Fruit fly (Drosophila melanogaster) whole organism, embryonic: ENCODE measurements around the gene Csk.
A peak's percentile ranks its signal among the peaks of the same experiment; 100 is the strongest.

ENCODE experiments used
- Abd-B ChIP-seq: fragments of 200-800 bp; sonication (Bioruptor generic); optimal IDR thresholded peaks from 2 replicates; lab custom pipeline; 2018; ENCODE audit warnings: missing biosample characterization, mild to moderate bottlenecking, missing genetic modification characterization, moderate library complexity
- CG12236 ChIP-seq: fragments of 200-800 bp; sonication (Bioruptor generic); optimal IDR thresholded peaks from 2 replicates; lab custom pipeline; 2016; ENCODE audit warnings: missing biosample characterization, missing genetic modification characterization
- CG13123 ChIP-seq: fragments of 200-800 bp; sonication (Bioruptor generic); optimal IDR thresholded peaks from 2 replicates; lab custom pipeline; 2016; ENCODE audit warnings: missing biosample characterization, missing genetic modification characterization
- CG13424 ChIP-seq: fragments of 200-800 bp; sonication (Bioruptor generic); optimal IDR thresholded peaks from 2 replicates; lab custom pipeline; 2019; ENCODE audit warnings: missing biosample characterization, mild to moderate bottlenecking, missing genetic modification characterization, moderate library complexity
- CG14014 ChIP-seq: fragments of 200-800 bp; sonication (Bioruptor generic); IDR thresholded peaks from 2 replicates; pipeline ENCODE4 v1.3.6; 2022; ENCODE audit warnings: missing biosample characterization, missing genetic modification characterization
- CG15479 ChIP-seq: fragments of 200-800 bp; sonication (Bioruptor generic); optimal IDR thresholded peaks from 3 replicates; lab custom pipeline; 2019; ENCODE audit warnings: missing biosample characterization, mild to moderate bottlenecking, missing genetic modification characterization, moderate library complexity
- CG1647 ChIP-seq: fragments of 200-800 bp; sonication (Bioruptor generic); optimal IDR thresholded peaks from 3 replicates; lab custom pipeline; 2016; ENCODE audit warnings: missing biosample characterization, missing genetic modification characterization
- CG1832 ChIP-seq: fragments of 200-800 bp; sonication (Bioruptor generic); optimal IDR thresholded peaks from 2 replicates; lab custom pipeline; 2017; ENCODE audit warnings: missing biosample characterization, mild to moderate bottlenecking, missing genetic modification characterization, inconsistent platforms
- CG2120 ChIP-seq: fragments of 200-800 bp; sonication (Bioruptor generic); optimal IDR thresholded peaks from 3 replicates; lab custom pipeline; 2016; ENCODE audit warnings: missing biosample characterization, missing genetic modification characterization
- CG2129 ChIP-seq: fragments of 200-800 bp; sonication (Bioruptor generic); IDR thresholded peaks from 2 replicates; pipeline ENCODE4 v1.3.6; 2022; ENCODE audit warnings: missing biosample characterization, missing genetic modification characterization; ENCODE audit not compliant: partially characterized antibody
- CG30020 ChIP-seq: fragments of 200-800 bp; optimal IDR thresholded peaks from 2 replicates; lab custom pipeline; 2019; ENCODE audit warnings: missing biosample characterization, mild to moderate bottlenecking, missing genetic modification characterization, moderate library complexity
- CG4328 ChIP-seq: fragments of 200-800 bp; sonication (Bioruptor generic); optimal IDR thresholded peaks from 3 replicates; lab custom pipeline; 2017; ENCODE audit warnings: missing biosample characterization, missing genetic modification reagents, missing genetic modification characterization
- CG6272 ChIP-seq: fragments of 200-800 bp; sonication (Bioruptor generic); IDR thresholded peaks from 2 replicates; pipeline ENCODE4 v1.3.6; 2022; ENCODE audit warnings: missing biosample characterization, missing genetic modification characterization
- CG6791 ChIP-seq: fragments of 200-800 bp; sonication (Bioruptor generic); IDR thresholded peaks from 3 replicates; pipeline ENCODE4 v1.3.6; 2022; ENCODE audit warnings: missing biosample characterization, missing genetic modification characterization; ENCODE audit not compliant: partially characterized antibody
- CG7372 ChIP-seq: fragments of 200-800 bp; sonication (Bioruptor generic); IDR thresholded peaks from 2 replicates; pipeline ENCODE4 v1.3.6; 2022; ENCODE audit warnings: missing biosample characterization, missing genetic modification characterization
- CG7786 ChIP-seq: fragments of 200-800 bp; sonication (Bioruptor generic); optimal IDR thresholded peaks from 2 replicates; lab custom pipeline; 2016; ENCODE audit warnings: missing biosample characterization, missing genetic modification characterization
- CG8290 ChIP-seq, 3 experiments: fragments of 200-800 bp; sonication (Bioruptor generic); optimal IDR thresholded peaks; 2 replicates each; lab custom pipeline; 2016 to 2019; ENCODE audit warnings: missing biosample characterization in 3 of 3, missing genetic modification characterization in 3 of 3, mild to moderate bottlenecking in 2 of 3, moderate library complexity in 1 of 3
- CG9817 ChIP-seq: fragments of 200-800 bp; sonication (Bioruptor generic); optimal IDR thresholded peaks from 2 replicates; lab custom pipeline; 2018; ENCODE audit warnings: missing biosample characterization, mild to moderate bottlenecking, missing genetic modification characterization, moderate library complexity
- CG9876 ChIP-seq: fragments of 200-800 bp; sonication (Bioruptor generic); optimal IDR thresholded peaks from 2 replicates; lab custom pipeline; 2016; ENCODE audit warnings: missing biosample characterization, missing genetic modification characterization
- CTCF ChIP-seq: fragments of 200-800 bp; sonication (Bioruptor generic); optimal IDR thresholded peaks from 2 replicates; lab custom pipeline; 2017; ENCODE audit warnings: missing biosample characterization, mild to moderate bottlenecking, missing genetic modification characterization, moderate library complexity
- Dll ChIP-seq: fragments of 200-800 bp; sonication (Bioruptor generic); IDR thresholded peaks from 4 replicates; pipeline ENCODE4 v1.3.6; 2022; ENCODE audit warnings: missing biosample characterization, missing genetic modification characterization; ENCODE audit not compliant: partially characterized antibody
- Dp ChIP-seq: fragments of 200-800 bp; sonication (Bioruptor generic); optimal IDR thresholded peaks from 2 replicates; lab custom pipeline; 2018; ENCODE audit warnings: missing biosample characterization, mild to moderate bottlenecking, missing genetic modification characterization, moderate library complexity
- Eip74EF ChIP-seq, 2 experiments: fragments of 200-800 bp in 1 of 2; fragments of >200 bp in 1 of 2; sonication (Bioruptor generic) in 1 of 2; optimal IDR thresholded peaks; 2 replicates each; lab custom pipeline; 2017 to 2019; ENCODE audit warnings: missing biosample characterization in 2 of 2, missing genetic modification characterization in 2 of 2, mild to moderate bottlenecking in 1 of 2, moderate library complexity in 1 of 2
- Ets65A ChIP-seq: fragments of 200-800 bp; sonication (Bioruptor generic); peaks from one replicate; lab custom pipeline; 2016; ENCODE audit warnings: missing biosample characterization, missing genetic modification characterization
- HLHmδ ChIP-seq: fragments of 200-800 bp; sonication (Bioruptor generic); optimal IDR thresholded peaks from 2 replicates; lab custom pipeline; 2018; ENCODE audit warnings: missing biosample characterization, mild to moderate bottlenecking, missing genetic modification characterization, moderate library complexity
- Hand ChIP-seq: fragments of 200-800 bp; sonication (Bioruptor generic); optimal IDR thresholded peaks from 2 replicates; lab custom pipeline; 2017; ENCODE audit warnings: mild to moderate bottlenecking, missing biosample characterization, missing genetic modification reagents, missing genetic modification characterization
- Hmx ChIP-seq: fragments of 200-800 bp; sonication (Bioruptor generic); optimal IDR thresholded peaks from 2 replicates; lab custom pipeline; 2016; ENCODE audit warnings: missing biosample characterization, missing genetic modification characterization
- Hr39 ChIP-seq: fragments of >200 bp; optimal IDR thresholded peaks from 2 replicates; lab custom pipeline; 2017
- Hsf ChIP-seq: fragments of 200-800 bp; sonication (Bioruptor generic); optimal IDR thresholded peaks from 3 replicates; lab custom pipeline; 2016; ENCODE audit warnings: missing biosample characterization, missing genetic modification characterization
- MESR4 ChIP-seq: fragments of 200-800 bp; sonication (Bioruptor generic); optimal IDR thresholded peaks from 2 replicates; lab custom pipeline; 2018; ENCODE audit warnings: missing biosample characterization, mild to moderate bottlenecking, missing genetic modification characterization, moderate library complexity
- Mad ChIP-seq: fragments of 200-800 bp; sonication (Bioruptor generic); optimal IDR thresholded peaks from 2 replicates; lab custom pipeline; 2016; ENCODE audit warnings: missing biosample characterization, missing genetic modification characterization
- Myb ChIP-seq: fragments of 200-800 bp; sonication (Bioruptor generic); optimal IDR thresholded peaks from 2 replicates; lab custom pipeline; 2016; ENCODE audit warnings: missing biosample characterization, missing genetic modification characterization
- NFAT ChIP-seq: fragments of 200-800 bp; sonication (Bioruptor generic); IDR thresholded peaks from 2 replicates; pipeline ENCODE4 v1.3.6; 2022; ENCODE audit warnings: missing biosample characterization, missing genetic modification characterization
- Ptx1 ChIP-seq: fragments of 200-800 bp; sonication (Bioruptor generic); IDR thresholded peaks from 2 replicates; pipeline ENCODE4 v1.3.6; 2022; ENCODE audit warnings: missing biosample characterization, missing genetic modification characterization
- Six4 ChIP-seq: fragments of 200-800 bp; sonication (Bioruptor generic); optimal IDR thresholded peaks from 2 replicates; lab custom pipeline; 2016; ENCODE audit warnings: missing biosample characterization, missing genetic modification characterization
- Spps ChIP-seq: fragments of 200-800 bp; sonication (Bioruptor generic); optimal IDR thresholded peaks from 2 replicates; lab custom pipeline; 2018; ENCODE audit warnings: missing biosample characterization, mild to moderate bottlenecking, missing genetic modification characterization
- Trl ChIP-seq, 3 experiments: fragments of >200 bp in 2 of 3; fragments of 200-800 bp in 1 of 3; sonication (Bioruptor generic) in 1 of 3; optimal IDR thresholded peaks; 2 replicates in 1 of 3; 3 replicates in 2 of 3; lab custom pipeline; 2016 to 2017; ENCODE audit warnings: missing biosample characterization in 1 of 3, missing genetic modification characterization in 1 of 3
- bab2 ChIP-seq: fragments of 200-800 bp; sonication (Bioruptor generic); optimal IDR thresholded peaks from 2 replicates; lab custom pipeline; 2016; ENCODE audit warnings: missing biosample characterization, missing genetic modification characterization
- bbx ChIP-seq: fragments of 200-800 bp; sonication (Bioruptor generic); IDR thresholded peaks from 2 replicates; pipeline ENCODE4 v1.3.6; 2022; ENCODE audit warnings: missing biosample characterization, missing genetic modification characterization; ENCODE audit not compliant: partially characterized antibody
- bcd ChIP-seq: fragments of 200-800 bp; sonication (Bioruptor generic); optimal IDR thresholded peaks from 2 replicates; lab custom pipeline; 2017; ENCODE audit warnings: missing biosample characterization, mild to moderate bottlenecking, missing genetic modification characterization
- chif ChIP-seq, 2 experiments: fragments of 200-800 bp; sonication (Bioruptor generic); optimal IDR thresholded peaks; 3 replicates each; lab custom pipeline; 2016; ENCODE audit warnings: missing biosample characterization in 2 of 2, missing genetic modification characterization in 2 of 2
- corto ChIP-seq: fragments of 200-800 bp; sonication (Bioruptor generic); optimal IDR thresholded peaks from 2 replicates; lab custom pipeline; 2016; ENCODE audit warnings: missing biosample characterization, mild to moderate bottlenecking, missing genetic modification characterization, moderate library complexity
- emc ChIP-seq: fragments of 200-800 bp; sonication (Bioruptor generic); optimal IDR thresholded peaks from 2 replicates; lab custom pipeline; 2016; ENCODE audit warnings: missing biosample characterization, missing genetic modification characterization
- jumu ChIP-seq: fragments of 200-800 bp; sonication (Bioruptor generic); optimal IDR thresholded peaks from 3 replicates; lab custom pipeline; 2016; ENCODE audit warnings: missing biosample characterization, missing genetic modification characterization
- nerfin-2 ChIP-seq: fragments of 200-800 bp; sonication (Bioruptor generic); IDR thresholded peaks from 2 replicates; pipeline ENCODE4 v1.3.6; 2022; ENCODE audit warnings: missing biosample characterization, missing genetic modification characterization; ENCODE audit not compliant: partially characterized antibody
- stwl ChIP-seq: fragments of 200-800 bp; sonication (Bioruptor generic); optimal IDR thresholded peaks from 3 replicates; lab custom pipeline; 2018; ENCODE audit warnings: missing biosample characterization, mild to moderate bottlenecking, missing genetic modification characterization, moderate library complexity
- tio ChIP-seq: fragments of 200-800 bp; sonication (Bioruptor generic); optimal IDR thresholded peaks from 2 replicates; lab custom pipeline; 2017; ENCODE audit warnings: missing biosample characterization, missing genetic modification characterization, inconsistent platforms
- tna ChIP-seq: fragments of 200-800 bp; sonication (Bioruptor generic); IDR thresholded peaks from 2 replicates; pipeline ENCODE4 v1.3.6; 2022; ENCODE audit warnings: missing biosample characterization, missing genetic modification characterization; ENCODE audit not compliant: partially characterized antibody
- trem ChIP-seq: fragments of 200-800 bp; optimal IDR thresholded peaks from 3 replicates; lab custom pipeline; 2019; ENCODE audit warnings: missing biosample characterization, mild to moderate bottlenecking, missing genetic modification characterization, moderate library complexity
- z ChIP-seq: fragments of 200-800 bp; sonication (Bioruptor generic); IDR thresholded peaks from 3 replicates; pipeline ENCODE4 v1.3.6; 2022; ENCODE audit warnings: missing biosample characterization, missing genetic modification characterization

The Csk gene

dm6 chr3R:11649449-11649848, 1.1 kb downstream of the Csk start (continued):
- TF ChIP-seq Hsf (GFP tag; lab: Kevin White, UChicago), result peak; percentile 97
- peak; percentile 96 for TF ChIP-seq jumu (GFP tag; lab: Kevin White, UChicago)
- peak; percentile 99 for TF ChIP-seq CG2120 (GFP tag; lab: Kevin White, UChicago)
- TF ChIP-seq CG13123, result peak; percentile 91
- TF ChIP-seq CG8290 (GFP tag; optimal IDR thresholded peaks at IDR 0.05; lab: Kevin White, UChicago), result peak; percentile 81
- TF ChIP-seq CG8290 (tag; optimal IDR thresholded peaks at IDR 0.05; lab: Kevin White, UChicago), result peak; percentile 17 to 99
- no peak for TF ChIP-seq tna (GFP tag; lab: Robert Waterston, UW)
- no peak for TF ChIP-seq HLHmδ (GFP tag; lab: Kevin White, UChicago)
- peak; percentile 96 for TF ChIP-seq CG1647 (GFP tag; lab: Kevin White, UChicago)
- TF ChIP-seq bbx, result no peak
- no peak for TF ChIP-seq corto (GFP tag; lab: Kevin White, UChicago)
- peak; percentile 39 for TF ChIP-seq CTCF (GFP tag; lab: Kevin White, UChicago)
- TF ChIP-seq Hmx (GFP tag; lab: Kevin White, UChicago), result peak; percentile 90
- TF ChIP-seq CG9817 (tag; lab: Kevin White, UChicago), result peak; percentile 98
- TF ChIP-seq bcd, result peak; percentile 94
- peak; percentile 88 for TF ChIP-seq CG12236 (GFP tag; lab: Kevin White, UChicago)
- TF ChIP-seq Spps (tag; lab: Kevin White, UChicago), result peak; percentile 40
- no peak for TF ChIP-seq stwl (tag; lab: Kevin White, UChicago)
- peak; percentile 89 for TF ChIP-seq Hand (GFP tag; lab: Kevin White, UChicago)
- peak; percentile 98 for TF ChIP-seq bab2 (GFP tag; lab: Kevin White, UChicago)
- TF ChIP-seq Six4 (GFP tag; lab: Kevin White, UChicago), result peak; percentile 92
- TF ChIP-seq CG9876 (GFP tag; lab: Kevin White, UChicago), result peak; percentile 95
- peak; percentile 90 for TF ChIP-seq CG4328 (GFP tag; lab: Kevin White, UChicago)
- TF ChIP-seq MESR4 (GFP tag; lab: Kevin White, UChicago), result peak; percentile 49
- peak; percentile 20 for TF ChIP-seq trem
- TF ChIP-seq CG6791 (GFP tag; lab: Robert Waterston, UW), result no peak
- TF ChIP-seq Ets65A (GFP tag; lab: Kevin White, UChicago), result peak; percentile 99
- TF ChIP-seq Eip74EF (GFP tag; optimal IDR thresholded peaks at IDR 0.05; lab: Kevin White, UChicago), result peak in 1 of 2 experiments; percentile 81
- TF ChIP-seq z (GFP tag; lab: Robert Waterston, UW), result peak; percentile 53; the same call in 1 of the 3 replicates
- peak; percentile 97 for TF ChIP-seq Ptx1 (GFP tag; lab: Robert Waterston, UW)
- peak; percentile 94 for TF ChIP-seq Mad (GFP tag; lab: Kevin White, UChicago)
- peak; percentile 95 to 96 for TF ChIP-seq chif (GFP tag; optimal IDR thresholded peaks at IDR 0.05; lab: Kevin White, UChicago)
- no peak for TF ChIP-seq Trl (optimal IDR thresholded peaks at IDR 0.05; lab: Kevin White, UChicago)
- peak; percentile 98 for TF ChIP-seq Trl (GFP tag; optimal IDR thresholded peaks at IDR 0.05; lab: Kevin White, UChicago)
- peak; percentile 93 for TF ChIP-seq Abd-B
- peak; percentile 98 for TF ChIP-seq CG7372 (GFP tag; lab: Robert Waterston, UW)
- no peak for TF ChIP-seq nerfin-2 (GFP tag; lab: Robert Waterston, UW)
- no peak for TF ChIP-seq Hr39 (lab: Kevin White, UChicago)
- TF ChIP-seq CG2129 (GFP tag; lab: Robert Waterston, UW), result no peak
- TF ChIP-seq CG15479 (GFP tag; lab: Kevin White, UChicago), result no peak
- TF ChIP-seq CG6272, result peak; percentile 93
- TF ChIP-seq NFAT, result peak; percentile 99
- peak; percentile 99 for TF ChIP-seq CG14014 (GFP tag; lab: Robert Waterston, UW)
- peak; percentile 97 for TF ChIP-seq CG7786 (GFP tag; lab: Kevin White, UChicago)
- TF ChIP-seq emc (GFP tag; lab: Kevin White, UChicago), result peak; percentile 94
- no peak for TF ChIP-seq CG1832 (GFP tag; lab: Kevin White, UChicago)
- TF ChIP-seq Myb (GFP tag; lab: Kevin White, UChicago), result peak; percentile 87
- peak; percentile 96 for TF ChIP-seq CG13424 (tag; lab: Kevin White, UChicago)
- peak; percentile 94 for TF ChIP-seq tio (GFP tag; lab: Kevin White, UChicago)
- peak; percentile 17 for TF ChIP-seq Dp (GFP tag; lab: Kevin White, UChicago)
- TF ChIP-seq Dll (GFP tag; lab: Robert Waterston, UW), result no peak
- peak; percentile 64 for TF ChIP-seq CG30020 (tag; lab: Kevin White, UChicago)
